Fruit fly (Drosophila melanogaster): Measurements from ENCODE around the gene CG13058.

The CG13058 gene

DNA sequence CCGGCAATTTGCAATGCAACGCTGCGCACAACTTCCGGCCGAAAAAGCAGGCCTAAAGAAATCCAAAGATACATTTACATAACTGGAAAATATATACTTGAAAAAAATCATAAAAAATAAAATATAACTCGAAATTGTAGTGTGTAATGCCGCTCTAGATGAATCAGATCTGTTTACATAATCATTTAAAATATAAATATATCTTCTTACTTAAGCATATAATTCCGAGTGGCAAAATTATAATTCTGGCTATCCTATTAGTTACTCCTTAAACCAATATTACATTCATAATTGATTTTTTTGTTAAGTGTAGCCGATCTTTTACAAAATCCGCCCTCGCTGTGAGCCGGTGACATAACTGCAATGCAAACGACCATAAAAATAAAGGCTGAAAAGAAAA, 10.8 kb downstream of the CG13058 start:
- TF ChIP-seq D1 (tag; optimal IDR thresholded peaks at IDR 0.05) (no peak), CG34367 (tag; optimal IDR thresholded peaks at IDR 0.05) (no peak), CG4496 (GFP tag; IDR thresholded peaks at IDR 0.05) (no peak), CG17806 (tag; optimal IDR thresholded peaks at IDR 0.05) (no peak), CG15710 (tag; optimal IDR thresholded peaks at IDR 0.05) (no peak), CG8301 (tag; optimal IDR thresholded peaks at IDR 0.05) (no peak), EcR (GFP tag; optimal IDR thresholded peaks at IDR 0.05) (no peak), fd96Ca (GFP tag; IDR thresholded peaks at IDR 0.05) (no peak), CG14655 (GFP tag; optimal IDR thresholded peaks at IDR 0.05) (no peak)

DNA sequence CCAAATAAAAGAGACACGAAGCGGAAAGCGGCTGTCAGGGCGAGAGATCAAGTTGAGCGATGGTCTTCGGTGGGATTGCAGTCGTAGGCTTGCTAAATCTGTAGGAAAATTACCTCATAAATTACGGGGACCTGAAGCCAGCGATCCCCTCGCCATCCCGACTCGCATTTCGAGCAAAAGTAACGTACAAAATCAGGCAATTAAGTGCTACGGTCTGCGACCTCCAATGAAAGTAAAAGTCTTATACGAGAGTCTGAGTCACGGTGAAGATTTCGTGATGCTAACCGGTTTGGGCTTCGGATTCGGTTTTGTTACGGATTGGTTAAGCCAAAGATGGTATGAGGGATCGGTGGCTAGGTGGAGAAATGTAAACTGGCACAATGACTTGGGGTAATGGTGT, 11.2 kb downstream of the CG13058 start:
- TF ChIP-seq CG34367 (tag; optimal IDR thresholded peaks at IDR 0.05): no peak
- TF ChIP-seq CG13204 (GFP tag; optimal IDR thresholded peaks at IDR 0.05): no peak
- TF ChIP-seq fd96Ca (GFP tag; IDR thresholded peaks at IDR 0.05): no peak
- TF ChIP-seq EcR (GFP tag; optimal IDR thresholded peaks at IDR 0.05): peak; percentile 35
- no peak for TF ChIP-seq Pif1B (GFP tag; optimal IDR thresholded peaks at IDR 0.05)
- TF ChIP-seq rn (GFP tag; IDR thresholded peaks at IDR 0.05): no peak
- no peak for TF ChIP-seq CG8301 (tag; optimal IDR thresholded peaks at IDR 0.05)

DNA sequence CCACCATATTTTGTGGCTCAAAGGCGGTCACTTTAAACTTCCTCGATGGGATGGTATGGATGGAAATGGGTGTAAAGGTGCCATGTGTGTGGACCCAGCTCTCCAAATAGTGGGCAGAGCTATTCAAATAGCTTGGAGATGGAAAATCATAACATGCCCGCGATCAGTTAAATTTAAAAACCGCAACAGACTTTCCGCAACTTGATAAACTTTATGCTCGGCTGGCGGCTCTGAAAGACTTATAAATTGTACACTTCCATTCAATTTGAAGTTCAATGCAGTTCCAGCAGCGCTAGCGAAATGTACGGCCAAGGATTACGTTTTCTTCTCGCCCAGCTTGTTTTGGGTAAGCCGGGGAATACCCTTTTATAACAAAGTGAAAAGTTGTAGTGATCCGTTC, 17.4 kb downstream of the CG13058 start, which contains the start of gene CG33257:
TSS of gene CG33257 (plus strand) at position 301 of the 400 bp plus-strand sequence.
- TF ChIP-seq Ets98B (GFP tag; IDR thresholded peaks at IDR 0.05) (no peak), CG4496 (GFP tag; IDR thresholded peaks at IDR 0.05) (no peak), fd96Ca (GFP tag; IDR thresholded peaks at IDR 0.05) (no peak), Pif1B (GFP tag; optimal IDR thresholded peaks at IDR 0.05) (no peak), CG32121 (GFP tag; IDR thresholded peaks at IDR 0.05) (no peak), D1 (tag; optimal IDR thresholded peaks at IDR 0.05) (no peak), CG8301 (tag; optimal IDR thresholded peaks at IDR 0.05) (no peak), Pif1A (GFP tag; optimal IDR thresholded peaks at IDR 0.05) (no peak), Snoo (tag; optimal IDR thresholded peaks at IDR 0.05) (no peak), CG34367 (tag; optimal IDR thresholded peaks at IDR 0.05) (no peak), CG10348 (GFP tag; IDR thresholded peaks at IDR 0.05) (no peak), CG17806 (tag; optimal IDR thresholded peaks at IDR 0.05) (no peak)

DNA sequence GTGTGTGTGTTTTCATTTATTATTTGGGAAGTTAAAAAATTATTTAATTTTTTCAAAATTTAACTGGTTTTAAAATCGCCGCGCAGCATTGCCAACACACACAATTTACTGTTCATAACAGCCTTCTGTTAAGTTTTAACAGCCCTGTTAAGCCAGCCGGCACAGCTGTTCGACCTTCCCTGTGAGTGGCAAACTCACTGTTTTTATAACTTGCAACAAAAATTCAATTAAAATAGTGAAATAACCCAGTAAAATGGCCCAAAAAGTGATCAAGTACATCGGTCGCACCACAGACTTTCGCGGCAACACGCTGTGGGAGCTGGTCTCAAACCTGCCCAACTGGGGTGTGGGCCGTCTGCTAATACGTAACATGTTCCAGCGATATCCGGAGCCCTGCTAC, 19.3 kb downstream of the CG13058 start, which contains the start of gene mRpS34:
TSS of gene mRpS34 (plus strand) at position 161 of the 400 bp plus-strand sequence.
- no peak for TF ChIP-seq fd96Ca (GFP tag; IDR thresholded peaks at IDR 0.05)
- no peak for TF ChIP-seq CG15710 (tag; optimal IDR thresholded peaks at IDR 0.05)

DNA sequence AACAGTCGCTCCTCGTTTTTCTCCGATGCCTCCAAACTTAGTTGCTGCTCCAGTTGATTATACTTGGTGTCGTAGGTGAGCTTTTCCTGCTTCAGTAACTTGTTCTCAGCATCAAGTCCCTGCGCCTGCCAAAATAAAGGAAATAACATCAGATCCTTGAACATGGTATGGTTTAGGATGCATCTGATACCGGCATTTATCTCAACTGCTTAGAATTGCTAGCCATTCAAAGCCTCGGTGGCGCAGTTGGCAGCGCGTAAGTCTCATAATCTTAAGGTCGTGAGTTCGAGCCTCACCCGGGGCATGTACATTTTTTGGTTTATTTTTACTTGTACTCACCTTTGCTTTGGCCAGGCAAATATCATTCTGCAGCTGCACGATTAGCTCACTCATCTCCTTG, 21.0 kb downstream of the CG13058 start:
- no peak for TF ChIP-seq gl (tag; optimal IDR thresholded peaks at IDR 0.05)
- TF ChIP-seq CG34367 (tag; optimal IDR thresholded peaks at IDR 0.05): no peak
- no peak for TF ChIP-seq CG17806 (tag; optimal IDR thresholded peaks at IDR 0.05)
- TF ChIP-seq CG8159 (tag; optimal IDR thresholded peaks at IDR 0.05): no peak
- TF ChIP-seq CG8301 (tag; optimal IDR thresholded peaks at IDR 0.05): no peak
- no peak for TF ChIP-seq CG4496 (GFP tag; IDR thresholded peaks at IDR 0.05)
- no peak for TF ChIP-seq CG15710 (tag; optimal IDR thresholded peaks at IDR 0.05)
- TF ChIP-seq fd96Ca (GFP tag; IDR thresholded peaks at IDR 0.05): no peak
- TF ChIP-seq Snoo (tag; optimal IDR thresholded peaks at IDR 0.05): no peak
- no peak for TF ChIP-seq Pif1A (GFP tag; optimal IDR thresholded peaks at IDR 0.05)
- no peak for TF ChIP-seq CG9948 (tag; optimal IDR thresholded peaks at IDR 0.05)
- no peak for TF ChIP-seq CG14655 (GFP tag; optimal IDR thresholded peaks at IDR 0.05)
- TF ChIP-seq CG32121 (GFP tag; IDR thresholded peaks at IDR 0.05): no peak
- TF ChIP-seq CG13204 (GFP tag; optimal IDR thresholded peaks at IDR 0.05): no peak
- TF ChIP-seq Ets98B (GFP tag; IDR thresholded peaks at IDR 0.05): no peak
- TF ChIP-seq CG10348 (GFP tag; IDR thresholded peaks at IDR 0.05): no peak
- no peak for TF ChIP-seq CG12605 (GFP tag; IDR thresholded peaks at IDR 0.05)
- no peak for TF ChIP-seq D1 (tag; optimal IDR thresholded peaks at IDR 0.05)

DNA sequence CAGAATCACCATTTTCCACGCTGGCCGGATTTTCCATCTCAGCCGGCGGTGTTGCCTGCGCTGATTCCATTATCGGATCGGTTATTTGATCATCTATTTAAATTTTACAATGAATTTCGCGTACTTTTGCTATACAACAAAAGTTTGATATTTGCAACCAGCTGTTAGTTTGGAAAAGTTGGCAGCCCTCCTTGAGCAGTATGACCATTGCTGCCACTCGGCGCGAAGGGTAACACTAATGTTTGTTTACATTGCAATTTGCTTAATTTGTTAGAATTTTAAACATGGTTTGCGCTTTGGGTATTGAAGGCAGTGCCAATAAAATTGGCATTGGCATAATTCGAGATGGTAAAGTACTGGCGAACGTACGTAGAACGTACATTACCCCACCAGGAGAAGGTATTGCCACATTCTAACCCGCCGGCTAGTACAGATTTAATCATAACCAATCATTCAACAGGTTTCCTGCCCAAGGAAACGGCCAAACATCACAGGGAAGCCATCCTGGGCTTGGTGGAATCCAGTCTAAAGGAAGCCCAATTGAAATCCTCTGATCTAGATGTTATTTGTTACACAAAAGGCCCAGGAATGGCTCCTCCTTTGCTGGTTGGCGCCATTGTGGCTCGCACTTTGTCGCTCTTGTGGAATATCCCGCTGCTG, 23.3 kb downstream of the CG13058 start, which contains the start of the genes Golgin104 and Tcs3:
TSS of gene Golgin104 (minus strand) at position 182 of the 660 bp plus-strand sequence.
TSS of gene Tcs3 (plus strand) at position 222 of the 660 bp plus-strand sequence.
- no peak for TF ChIP-seq gl (tag; optimal IDR thresholded peaks at IDR 0.05)
- TF ChIP-seq Pif1A (GFP tag; optimal IDR thresholded peaks at IDR 0.05): no peak
- TF ChIP-seq CG9948 (tag; optimal IDR thresholded peaks at IDR 0.05): no peak
- no peak for TF ChIP-seq CG12605 (GFP tag; IDR thresholded peaks at IDR 0.05)
- no peak; the same call in 2 of the 3 replicates for TF ChIP-seq fd96Ca (GFP tag; IDR thresholded peaks at IDR 0.05)
- TF ChIP-seq Pif1B (GFP tag; optimal IDR thresholded peaks at IDR 0.05): no peak
- no peak for TF ChIP-seq Snoo (tag; optimal IDR thresholded peaks at IDR 0.05)
- no peak for TF ChIP-seq CG10348 (GFP tag; IDR thresholded peaks at IDR 0.05)
- TF ChIP-seq rn (GFP tag; IDR thresholded peaks at IDR 0.05): no peak

DNA sequence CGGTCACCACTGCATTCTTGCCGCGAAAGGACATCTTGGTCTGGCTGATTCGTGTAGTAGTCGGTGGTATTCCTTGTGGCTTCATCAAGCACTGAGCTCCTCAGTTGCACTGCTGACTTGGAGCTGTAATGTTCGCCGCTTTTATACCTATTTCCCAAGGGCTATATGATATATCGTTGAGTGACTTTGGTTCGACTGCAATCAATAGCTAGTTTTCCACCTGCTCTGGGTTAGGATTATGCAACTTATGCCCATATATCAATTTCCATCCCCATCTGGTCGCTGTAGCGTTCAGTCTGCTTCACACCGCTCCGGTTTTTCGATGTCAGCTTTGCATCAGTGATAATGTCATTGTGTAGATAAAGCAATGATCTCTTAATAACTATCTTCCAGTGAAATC, 25.6 kb downstream of the CG13058 start, which contains the start of gene Pdh:
TSS of gene Pdh (minus strand) at position 101 of the 400 bp plus-strand sequence.
- TF ChIP-seq CG8301 (tag; optimal IDR thresholded peaks at IDR 0.05) (no peak), CG8159 (tag; optimal IDR thresholded peaks at IDR 0.05) (no peak), rn (GFP tag; IDR thresholded peaks at IDR 0.05) (no peak), CG17806 (tag; optimal IDR thresholded peaks at IDR 0.05) (no peak), fd96Ca (GFP tag; IDR thresholded peaks at IDR 0.05) (no peak), CG12605 (GFP tag; IDR thresholded peaks at IDR 0.05) (no peak), Pif1B (GFP tag; optimal IDR thresholded peaks at IDR 0.05) (no peak), Pif1A (GFP tag; optimal IDR thresholded peaks at IDR 0.05) (no peak), D1 (tag; optimal IDR thresholded peaks at IDR 0.05) (no peak), Snoo (tag; optimal IDR thresholded peaks at IDR 0.05) (no peak), CG4496 (GFP tag; IDR thresholded peaks at IDR 0.05) (no peak), CG34367 (tag; optimal IDR thresholded peaks at IDR 0.05) (no peak), CG15710 (tag; optimal IDR thresholded peaks at IDR 0.05) (no peak), CG13204 (GFP tag; optimal IDR thresholded peaks at IDR 0.05) (no peak), EcR (GFP tag; optimal IDR thresholded peaks at IDR 0.05) (no peak), CG10348 (GFP tag; IDR thresholded peaks at IDR 0.05) (no peak), gl (tag; optimal IDR thresholded peaks at IDR 0.05) (no peak), CG9948 (tag; optimal IDR thresholded peaks at IDR 0.05) (no peak), CG32121 (GFP tag; IDR thresholded peaks at IDR 0.05) (no peak)
